Worm (Caenorhabditis elegans) whole organism, L4 larva: ENCODE measurements around the gene Y54G2A.77.

Source experiments
- D1046.2 ChIP-seq: fragments of 200-800 bp; sonication (Bioruptor generic); IDR thresholded peaks from 2 replicates; pipeline ENCODE4 v1.3.6; 2022; ENCODE audit warnings: missing genetic modification characterization, missing compliant biosample characterization
- F10B5.3 ChIP-seq: sonication (generic microtip); optimal IDR thresholded peaks from 2 replicates; lab custom pipeline; 2016; ENCODE audit warnings: mild to moderate bottlenecking, missing genetic modification characterization, missing compliant biosample characterization
- F26F4.8 ChIP-seq: fragments of 200-800 bp; sonication (Bioruptor generic); conservative IDR thresholded peaks from 2 replicates; pipeline ENCODE4 v1.3.6; 2022; ENCODE audit warnings: missing genetic modification characterization, missing compliant biosample characterization
- F37D6.2 ChIP-seq: sonication (generic microtip); optimal IDR thresholded peaks from 2 replicates; lab custom pipeline; 2016; ENCODE audit warnings: mild to moderate bottlenecking, missing genetic modification characterization, missing compliant biosample characterization
- F49E8.2 ChIP-seq: sonication (generic microtip); optimal IDR thresholded peaks from 2 replicates; lab custom pipeline; 2016; ENCODE audit warnings: missing compliant biosample characterization, mild to moderate bottlenecking, missing genetic modification characterization, borderline replicate concordance
- Y5F2A.4 ChIP-seq: fragments of 200-800 bp; sonication (Bioruptor generic); optimal IDR thresholded peaks from 2 replicates; lab custom pipeline; 2018; ENCODE audit warnings: mild to moderate bottlenecking, missing genetic modification characterization, missing compliant biosample characterization
- ZK337.2 ChIP-seq: fragments of 200-800 bp; sonication (Bioruptor generic); IDR thresholded peaks from 2 replicates; pipeline ENCODE4 v1.3.6; 2022; ENCODE audit warnings: missing genetic modification reagents, missing genetic modification characterization, missing compliant biosample characterization
- aly-2 ChIP-seq: sonication (generic microtip); optimal IDR thresholded peaks from 2 replicates; lab custom pipeline; 2018; ENCODE audit warnings: missing biosample characterization, missing genetic modification characterization
- arid-1 ChIP-seq: fragments of 200-800 bp; sonication (Bioruptor generic); conservative IDR thresholded peaks from 2 replicates; pipeline ENCODE4 v1.3.6; 2022; ENCODE audit warnings: missing genetic modification reagents, missing genetic modification characterization, missing compliant biosample characterization
- ceh-32 ChIP-seq: sonication (generic microtip); optimal IDR thresholded peaks from 2 replicates; lab custom pipeline; 2016; ENCODE audit warnings: mild to moderate bottlenecking, missing genetic modification characterization, missing compliant biosample characterization; ENCODE audit not compliant: poor library complexity
- ceh-62 ChIP-seq: sonication (generic microtip); optimal IDR thresholded peaks from 2 replicates; lab custom pipeline; 2017; ENCODE audit warnings: missing biosample characterization, missing genetic modification characterization
- ces-1 ChIP-seq: fragments of 150-350 bp; sonication (generic microtip); optimal IDR thresholded peaks from 4 replicates; lab custom pipeline; 2014; ENCODE audit warnings: missing biosample characterization, missing genetic modification reagents, missing genetic modification characterization
- daf-12 ChIP-seq: fragments of 150-350 bp; optimal IDR thresholded peaks from 2 replicates; lab custom pipeline; 2014; ENCODE audit warnings: missing biosample characterization, missing genetic modification reagents, missing genetic modification characterization
- daf-19 ChIP-seq: fragments of 200-800 bp; sonication (Bioruptor generic); conservative IDR thresholded peaks from 2 replicates; pipeline ENCODE4 v1.3.6; 2022; ENCODE audit warnings: missing genetic modification characterization, missing compliant biosample characterization
- daf-8 ChIP-seq: fragments of 200-800 bp; sonication (Bioruptor generic); IDR thresholded peaks from 2 replicates; pipeline ENCODE4 v1.3.6; 2022; ENCODE audit warnings: missing genetic modification characterization, missing compliant biosample characterization
- dmd-6 ChIP-seq: fragments of 200-800 bp; sonication (Bioruptor generic); IDR thresholded peaks from 2 replicates; pipeline ENCODE4 v1.3.6; 2022; ENCODE audit warnings: missing genetic modification reagents, missing genetic modification characterization, missing compliant biosample characterization
- dve-1 ChIP-seq: sonication (generic microtip); optimal IDR thresholded peaks from 2 replicates; lab custom pipeline; 2017; ENCODE audit warnings: antibody characterized with exemption, mild to moderate bottlenecking, missing genetic modification characterization, missing compliant biosample characterization; ENCODE audit not compliant: insufficient read depth
- egl-27 ChIP-seq: sonication (generic microtip); optimal IDR thresholded peaks from 3 replicates; lab custom pipeline; 2017; ENCODE audit warnings: missing biosample characterization, missing genetic modification reagents, missing genetic modification characterization
- egl-43 ChIP-seq: fragments of 200-800 bp; sonication (Bioruptor generic); IDR thresholded peaks from 2 replicates; pipeline ENCODE4 v1.3.6; 2022; ENCODE audit warnings: missing genetic modification reagents, missing genetic modification characterization, missing compliant biosample characterization
- fos-1 ChIP-seq: fragments of 150-350 bp; optimal IDR thresholded peaks from 2 replicates; lab custom pipeline; 2014; ENCODE audit warnings: missing biosample characterization, missing genetic modification characterization
- hlh-11 ChIP-seq: fragments of 200-800 bp; sonication (Bioruptor generic); optimal IDR thresholded peaks from 2 replicates; lab custom pipeline; 2018; ENCODE audit warnings: mild to moderate bottlenecking, missing genetic modification characterization, missing compliant biosample characterization
- hlh-30 ChIP-seq: sonication (generic microtip); optimal IDR thresholded peaks from 2 replicates; lab custom pipeline; 2017; ENCODE audit warnings: antibody characterized with exemption, mild to moderate bottlenecking, missing genetic modification characterization, missing compliant biosample characterization; ENCODE audit not compliant: insufficient read depth
- hmg-1.1 ChIP-seq: fragments of 200-800 bp; sonication (Bioruptor generic); IDR thresholded peaks from 2 replicates; pipeline ENCODE4 v1.3.6; 2022; ENCODE audit warnings: missing genetic modification reagents, missing genetic modification characterization, missing compliant biosample characterization
- jun-1 ChIP-seq: fragments of 150-350 bp; optimal IDR thresholded peaks from 2 replicates; lab custom pipeline; 2014; ENCODE audit warnings: missing biosample characterization, missing genetic modification reagents, missing genetic modification characterization
- lim-7 ChIP-seq: fragments of 200-800 bp; sonication (Bioruptor generic); IDR thresholded peaks from 2 replicates; pipeline ENCODE4 v1.3.6; 2022; ENCODE audit warnings: missing genetic modification characterization, missing compliant biosample characterization
- lin-38 ChIP-seq: fragments of 200-800 bp; sonication (Bioruptor generic); IDR thresholded peaks from 2 replicates; pipeline ENCODE4 v1.3.6; 2022; ENCODE audit warnings: missing genetic modification reagents, missing genetic modification characterization, missing compliant biosample characterization
- lin-39 ChIP-seq: fragments of 150-350 bp; optimal IDR thresholded peaks from 2 replicates; lab custom pipeline; 2014; ENCODE audit warnings: missing biosample characterization, missing genetic modification reagents, missing genetic modification characterization
- lir-3 ChIP-seq: sonication (generic microtip); optimal IDR thresholded peaks from 2 replicates; lab custom pipeline; 2016; ENCODE audit warnings: mild to moderate bottlenecking, missing genetic modification characterization, missing compliant biosample characterization
- lsy-2 ChIP-seq, 2 experiments: fragments of 150-350 bp in 1 of 2; sonication (generic microtip) in 1 of 2; optimal IDR thresholded peaks; 2 replicates each; lab custom pipeline; 2014 to 2017; ENCODE audit warnings: missing biosample characterization in 2 of 2, missing genetic modification characterization in 2 of 2
- mdt-29 ChIP-seq: fragments of 200-800 bp; sonication (Bioruptor generic); IDR thresholded peaks from 2 replicates; pipeline ENCODE4 v1.3.6; 2022; ENCODE audit warnings: missing genetic modification reagents, missing genetic modification characterization, missing compliant biosample characterization
- mxl-2 ChIP-seq: fragments of 200-800 bp; sonication (Bioruptor generic); conservative IDR thresholded peaks from 2 replicates; pipeline ENCODE4 v1.3.6; 2022; ENCODE audit warnings: missing genetic modification reagents, missing genetic modification characterization, missing compliant biosample characterization
- nhr-10 ChIP-seq: fragments of 150-350 bp; optimal IDR thresholded peaks from 2 replicates; lab custom pipeline; 2014; ENCODE audit warnings: missing biosample characterization, missing genetic modification characterization
- nhr-102 ChIP-seq: sonication (generic microtip); optimal IDR thresholded peaks from 2 replicates; lab custom pipeline; 2016; ENCODE audit warnings: mild to moderate bottlenecking, missing genetic modification characterization, moderate library complexity, missing compliant biosample characterization
- nhr-237 ChIP-seq: sonication (generic microtip); optimal IDR thresholded peaks from 2 replicates; lab custom pipeline; 2017; ENCODE audit warnings: missing biosample characterization, missing genetic modification characterization
- nhr-28 ChIP-seq: fragments of 150-350 bp; optimal IDR thresholded peaks from 2 replicates; lab custom pipeline; 2014; ENCODE audit warnings: missing biosample characterization, missing genetic modification characterization
- nhr-6 ChIP-seq: fragments of 150-350 bp; optimal IDR thresholded peaks from 2 replicates; lab custom pipeline; 2014; ENCODE audit warnings: missing biosample characterization, missing genetic modification characterization
- php-3 ChIP-seq: fragments of 200-800 bp; sonication (Bioruptor generic); IDR thresholded peaks from 2 replicates; pipeline ENCODE4 v1.3.6; 2022; ENCODE audit warnings: missing genetic modification reagents, missing genetic modification characterization, missing compliant biosample characterization
- pqm-1 ChIP-seq: sonication (generic microtip); optimal IDR thresholded peaks from 2 replicates; lab custom pipeline; 2017; ENCODE audit warnings: missing biosample characterization, missing genetic modification characterization
- saeg-2 ChIP-seq: fragments of 200-800 bp; sonication (Bioruptor generic); IDR thresholded peaks from 2 replicates; pipeline ENCODE4 v1.3.6; 2022; ENCODE audit warnings: missing genetic modification reagents, missing genetic modification characterization, missing compliant biosample characterization
- snpc-4 ChIP-seq: fragments of 150-350 bp; optimal IDR thresholded peaks from 2 replicates; lab custom pipeline; 2014; ENCODE audit warnings: missing biosample characterization, missing genetic modification characterization
- spr-1 ChIP-seq: sonication (generic microtip); optimal IDR thresholded peaks from 2 replicates; lab custom pipeline; 2016; ENCODE audit warnings: mild to moderate bottlenecking, missing genetic modification characterization, missing compliant biosample characterization
- tag-97 ChIP-seq: fragments of 200-800 bp; sonication (Bioruptor generic); IDR thresholded peaks from 2 replicates; pipeline ENCODE4 v1.3.6; 2022; ENCODE audit warnings: missing genetic modification characterization, missing compliant biosample characterization
- tra-1 ChIP-seq: fragments of 200-800 bp; sonication (Bioruptor generic); IDR thresholded peaks from 2 replicates; pipeline ENCODE4 v1.3.6; 2022; ENCODE audit warnings: missing genetic modification reagents, missing genetic modification characterization, missing compliant biosample characterization
- unc-130 ChIP-seq: sonication (generic microtip); optimal IDR thresholded peaks from 2 replicates; lab custom pipeline; 2016; ENCODE audit warnings: missing genetic modification reagents, missing genetic modification characterization, missing compliant biosample characterization
- unc-39 ChIP-seq: sonication (generic microtip); optimal IDR thresholded peaks from 2 replicates; lab custom pipeline; 2017; ENCODE audit warnings: missing biosample characterization, missing genetic modification characterization
- zag-1 ChIP-seq: fragments of 150-350 bp; optimal IDR thresholded peaks from 2 replicates; lab custom pipeline; 2014; ENCODE audit warnings: missing biosample characterization, missing genetic modification characterization
- zfp-2 ChIP-seq: sonication (generic microtip); optimal IDR thresholded peaks from 2 replicates; lab custom pipeline; 2016; ENCODE audit warnings: mild to moderate bottlenecking, missing genetic modification characterization, missing compliant biosample characterization
- zip-11 ChIP-seq: fragments of 200-800 bp; sonication (Bioruptor generic); IDR thresholded peaks from 2 replicates; pipeline ENCODE4 v1.3.6; 2022; ENCODE audit warnings: missing genetic modification characterization, missing compliant biosample characterization
- zip-2 ChIP-seq: fragments of 150-350 bp; optimal IDR thresholded peaks from 2 replicates; lab custom pipeline; 2014; ENCODE audit warnings: missing biosample characterization, missing genetic modification characterization
- ztf-11 ChIP-seq: fragments of 150-350 bp; optimal IDR thresholded peaks from 2 replicates; lab custom pipeline; 2014; ENCODE audit warnings: missing biosample characterization, missing genetic modification characterization
- ztf-7 ChIP-seq: fragments of 150-350 bp; optimal IDR thresholded peaks from 2 replicates; lab custom pipeline; 2014; ENCODE audit warnings: missing biosample characterization, missing genetic modification characterization

The Y54G2A.77 gene

DNA sequence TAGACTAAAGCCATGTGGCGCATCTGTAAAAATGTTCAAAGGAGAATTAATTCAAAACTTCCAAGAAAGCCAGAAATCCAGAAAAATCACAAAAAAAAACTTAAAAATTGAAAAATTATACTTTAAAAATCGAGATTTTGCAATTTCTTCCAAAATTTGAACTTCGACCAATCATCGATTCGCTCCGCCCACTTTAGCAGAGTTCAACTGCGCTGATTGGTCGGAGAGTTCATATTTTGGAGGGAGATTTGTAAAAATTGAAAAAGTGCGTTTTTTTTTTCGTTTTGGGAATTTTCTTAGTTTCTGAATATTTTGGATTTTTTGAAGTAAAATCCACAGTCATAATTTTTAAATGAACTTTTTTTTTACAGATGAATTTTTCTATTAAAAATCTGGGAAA lies 31.5 kb downstream of the Y54G2A.77 start:
- TF ChIP-seq mdt-29 = no peak
- TF ChIP-seq hmg-1.1 (GFP tag; lab: Robert Waterston, UW) = no peak
- TF ChIP-seq daf-12 (tag; lab: Kevin White, UChicago) = no peak
- TF ChIP-seq snpc-4 (tag; lab: Kevin White, UChicago) = no peak
- TF ChIP-seq zip-11 (GFP tag; lab: Robert Waterston, UW) = no peak

- TF ChIP-seq unc-130 (GFP tag; lab: Kevin White, UChicago) = no peak
- no peak for TF ChIP-seq F26F4.8 (GFP tag; lab: Robert Waterston, UW)
- TF ChIP-seq D1046.2 (GFP tag; lab: Robert Waterston, UW) = no peak
- TF ChIP-seq egl-27 = no peak
- no peak for TF ChIP-seq daf-19 (GFP tag; lab: Robert Waterston, UW)
- TF ChIP-seq F49E8.2 (tag; lab: Kevin White, UChicago) = no peak
- TF ChIP-seq fos-1 (tag; lab: Kevin White, UChicago) = no peak
- TF ChIP-seq F10B5.3 (tag; lab: Kevin White, UChicago) = no peak
- no peak for TF ChIP-seq mxl-2 (GFP tag; lab: Robert Waterston, UW)
- no peak for TF ChIP-seq saeg-2 (GFP tag; lab: Robert Waterston, UW)
- no peak for TF ChIP-seq tra-1 (GFP tag; lab: Robert Waterston, UW)
- no peak for TF ChIP-seq unc-39 (tag; lab: Kevin White, UChicago)
- no peak for TF ChIP-seq egl-43
- peak; percentile 44 for TF ChIP-seq ztf-7
- no peak for TF ChIP-seq ZK337.2 (GFP tag; lab: Robert Waterston, UW)
- no peak for TF ChIP-seq tag-97 (GFP tag; lab: Robert Waterston, UW)
- TF ChIP-seq dmd-6 (GFP tag; lab: Robert Waterston, UW) = peak; percentile 52; the same call in 1 of the 2 replicates
- TF ChIP-seq F37D6.2 (tag; lab: Kevin White, UChicago) = no peak
- peak; percentile 53 for TF ChIP-seq hlh-11 (tag; lab: Kevin White, UChicago)
- TF ChIP-seq jun-1 (tag; lab: Kevin White, UChicago) = no peak
- no peak for TF ChIP-seq ztf-11 (tag; lab: Kevin White, UChicago)
- no peak for TF ChIP-seq ces-1 (GFP tag; lab: Kevin White, UChicago)
- no peak for TF ChIP-seq daf-8 (GFP tag; lab: Robert Waterston, UW)
- no peak for TF ChIP-seq spr-1
- peak; percentile 37; the same call in 1 of the 2 replicates for TF ChIP-seq php-3 (GFP tag; lab: Robert Waterston, UW)
- no peak for TF ChIP-seq lim-7 (GFP tag; lab: Robert Waterston, UW)
- peak; percentile 63 for TF ChIP-seq pqm-1 (tag; lab: Kevin White, UChicago)
- TF ChIP-seq nhr-6 (tag; lab: Kevin White, UChicago) = no peak
- TF ChIP-seq arid-1 (GFP tag; lab: Robert Waterston, UW) = no peak
- peak; percentile 56 for TF ChIP-seq hlh-30
- peak; percentile 35 for TF ChIP-seq nhr-28 (tag; lab: Kevin White, UChicago)
- TF ChIP-seq lsy-2 (tag; optimal IDR thresholded peaks at IDR 0.05; lab: Kevin White, UChicago) = no peak
- TF ChIP-seq zag-1 (tag; lab: Kevin White, UChicago) = no peak
- TF ChIP-seq zfp-2 (tag; lab: Kevin White, UChicago) = no peak
- no peak for TF ChIP-seq ceh-32 (tag; lab: Kevin White, UChicago)
- no peak for TF ChIP-seq nhr-102 (tag; lab: Kevin White, UChicago)
- no peak for TF ChIP-seq ceh-62 (tag; lab: Kevin White, UChicago)
- no peak for TF ChIP-seq aly-2 (tag; lab: Kevin White, UChicago)
- no peak for TF ChIP-seq zip-2 (tag; lab: Kevin White, UChicago)
- no peak for TF ChIP-seq lin-39
- no peak for TF ChIP-seq lin-38 (GFP tag; lab: Robert Waterston, UW)
- TF ChIP-seq nhr-10 (tag; lab: Kevin White, UChicago) = no peak
- no peak for TF ChIP-seq nhr-237
- no peak for TF ChIP-seq Y5F2A.4 (GFP tag; lab: Kevin White, UChicago)
- peak; percentile 87 for TF ChIP-seq dve-1 (tag; lab: Kevin White, UChicago)
- no peak for TF ChIP-seq lir-3 (tag; lab: Kevin White, UChicago)
These were observed 35.9 kb downstream of the Y54G2A.77 start, which contains the start of gene Y54G2A.52 for ce11 chrIV:2798339-2798738. TSS of gene Y54G2A.52 (minus strand) at chrIV:2798686.
